Worm (Caenorhabditis elegans) whole organism, dauer: Measurements from ENCODE around the gene cyp-14A1.

Experiments
- unc-62 ChIP-seq: sonication (generic microtip); optimal IDR thresholded peaks from 2 replicates; lab custom pipeline; 2017; ENCODE audit warnings: missing biosample characterization, missing genetic modification reagents, missing genetic modification characterization

cyp-14A1 gene

DNA sequence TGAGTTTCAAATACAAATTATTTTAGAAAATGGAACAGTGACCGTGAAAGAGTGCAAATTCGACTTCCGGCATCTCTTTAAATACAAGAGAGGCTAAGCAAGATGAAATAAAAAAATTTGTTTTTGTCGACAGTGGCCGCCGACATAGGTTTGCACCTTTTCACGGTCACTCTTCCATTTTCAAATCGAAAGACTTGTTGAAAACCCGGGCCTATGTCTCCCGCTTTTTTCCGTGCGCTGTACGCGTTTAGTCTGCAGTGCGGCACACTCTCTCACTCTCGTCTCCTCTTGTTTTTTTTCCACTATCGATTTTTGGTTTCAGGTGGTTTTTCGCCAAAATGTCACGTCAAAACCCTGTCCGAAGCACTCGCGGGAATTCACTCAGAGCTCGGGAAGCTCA lies 22.1 kb downstream of the cyp-14A1 start, which contains the start of gene hpl-1:
Gene hpl-1, plus strand, starts transcription at position 301 of the 400 bp plus-strand sequence.
- no peak for TF ChIP-seq unc-62 (GFP tag; lab: Kevin White, UChicago)

DNA sequence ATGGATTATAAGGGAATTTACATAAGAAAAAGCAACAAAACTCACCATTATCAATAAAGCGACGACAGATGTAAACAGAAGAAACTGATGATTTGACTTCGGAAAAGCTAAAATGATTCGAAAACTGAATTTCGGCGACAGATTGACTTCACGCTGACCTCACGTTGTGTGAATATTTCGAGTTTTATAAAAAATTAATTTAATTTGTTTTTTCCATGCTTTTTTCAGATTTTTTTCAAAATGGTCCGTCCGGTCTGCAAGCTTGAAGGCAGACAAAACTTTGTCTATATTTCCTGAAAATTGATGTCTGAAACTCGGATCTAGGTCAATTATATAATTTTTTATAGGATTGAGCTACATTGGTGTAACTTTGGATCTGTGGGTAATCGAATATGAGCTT lies 24.9 kb downstream of the cyp-14A1 start, which contains the start of gene K08H2.5:
Gene K08H2.5, minus strand, starts transcription at position 101 of the 400 bp plus-strand sequence.
- no peak for TF ChIP-seq unc-62 (GFP tag; lab: Kevin White, UChicago)

DNA sequence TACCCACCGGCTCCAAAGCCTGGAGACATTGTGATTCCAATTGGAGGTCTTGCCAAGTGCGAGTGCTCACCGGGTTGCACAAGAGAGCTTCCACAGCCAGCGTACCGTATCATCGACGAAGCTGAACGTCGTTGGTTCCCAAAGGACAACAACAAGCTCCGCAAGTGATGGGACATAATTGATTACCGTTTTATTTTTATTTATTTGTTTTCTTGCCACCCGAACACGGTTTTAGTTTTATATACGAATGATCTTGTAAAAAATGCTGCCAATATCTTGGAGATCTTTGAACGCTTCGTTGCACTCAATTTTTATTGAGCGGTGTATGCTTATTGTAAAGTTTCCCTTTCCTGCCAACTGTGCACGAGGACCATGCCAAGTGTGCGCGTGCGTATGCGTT lies 29.0 kb downstream of the cyp-14A1 start, which contains the start of gene K08H2.4:
Gene K08H2.4, plus strand, starts transcription at position 301 of the 400 bp plus-strand sequence.
- TF ChIP-seq unc-62 (GFP tag; lab: Kevin White, UChicago), result no peak

DNA sequence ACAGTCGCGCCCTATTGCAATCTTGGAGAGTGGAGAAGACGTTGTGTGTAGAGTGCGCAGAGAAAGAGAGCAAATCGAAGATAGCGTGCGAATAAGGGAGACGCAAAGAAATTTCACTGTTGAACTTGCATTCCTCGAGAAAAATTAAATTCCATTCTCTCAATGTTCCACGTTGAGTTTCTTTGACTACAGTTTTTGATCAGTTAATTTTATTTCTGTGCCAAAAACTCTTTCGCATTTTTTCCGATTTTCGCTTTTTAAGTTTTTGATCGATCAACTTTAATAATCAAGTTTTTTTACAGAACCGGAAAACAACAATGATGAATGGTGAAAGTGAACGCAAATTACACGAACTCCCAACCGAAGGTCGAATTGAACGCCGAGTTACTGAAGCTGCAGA lies 30.1 kb downstream of the cyp-14A1 start, which contains the start of gene K08H2.3:
Gene K08H2.3, plus strand, starts transcription at position 301 of the 400 bp plus-strand sequence.
- TF ChIP-seq unc-62 (GFP tag; lab: Kevin White, UChicago), result no peak

DNA sequence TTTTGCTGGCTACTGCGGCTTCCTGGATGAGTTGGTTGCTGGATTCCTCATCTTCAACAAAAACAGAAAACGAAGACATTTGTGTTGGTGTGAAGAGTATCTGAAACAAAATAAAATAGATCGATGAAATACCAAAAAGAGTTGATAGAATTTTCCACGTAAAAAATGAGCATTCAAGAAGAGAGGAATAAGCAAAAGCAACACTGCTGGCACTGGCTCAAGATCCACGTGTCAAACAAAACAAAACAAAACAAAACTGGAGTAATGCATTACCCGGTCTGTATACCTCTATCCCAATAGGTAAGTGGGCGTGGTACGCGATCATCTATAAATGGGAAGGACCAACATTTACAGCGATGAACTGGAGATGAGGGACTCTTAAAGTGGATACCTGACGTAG lies 32.3 kb downstream of the cyp-14A1 start, which contains the start of gene K08H2.2:
Gene K08H2.2, minus strand, starts transcription at position 101 of the 400 bp plus-strand sequence.
- no peak for TF ChIP-seq unc-62 (GFP tag; lab: Kevin White, UChicago)

DNA sequence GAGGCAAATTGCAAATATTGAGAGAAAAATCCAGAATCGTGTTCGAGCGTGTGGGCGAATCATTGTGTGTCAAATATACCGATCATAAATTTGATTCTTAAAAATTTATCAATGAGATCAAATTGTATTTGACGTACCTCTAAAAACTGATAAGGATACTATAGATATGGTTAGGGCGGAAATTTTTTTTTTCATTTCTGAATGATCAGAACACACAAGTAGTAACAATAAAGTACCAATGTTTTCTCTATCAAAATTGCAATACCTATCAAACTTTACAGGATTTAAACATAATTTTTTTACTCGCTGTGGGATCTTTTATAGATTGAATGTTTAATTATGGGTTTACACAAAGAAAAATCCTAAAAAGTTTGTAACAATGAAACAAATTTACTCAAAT lies 34.9 kb downstream of the cyp-14A1 start, which contains the start of gene bgnt-1.5:
Gene bgnt-1.5, minus strand, starts transcription at position 101 of the 400 bp plus-strand sequence.
- TF ChIP-seq unc-62 (GFP tag; lab: Kevin White, UChicago), result no peak

- TF ChIP-seq unc-62 (GFP tag; lab: Kevin White, UChicago), result no peak
These were observed 39.4 kb downstream of the cyp-14A1 start for ce11 chrX:13227778-13228177.

ce11 chrX:13226614-13227096 lies 40.5 kb downstream of the cyp-14A1 start, which contains the start of gene skr-21:
TSS of gene skr-21 (minus strand) at chrX:13226664.
- no peak for TF ChIP-seq unc-62 (GFP tag; lab: Kevin White, UChicago)

ce11 chrX:13225111-13225905 lies 41.8 kb downstream of the cyp-14A1 start:
- TF ChIP-seq unc-62 (GFP tag; lab: Kevin White, UChicago), result no peak

DNA sequence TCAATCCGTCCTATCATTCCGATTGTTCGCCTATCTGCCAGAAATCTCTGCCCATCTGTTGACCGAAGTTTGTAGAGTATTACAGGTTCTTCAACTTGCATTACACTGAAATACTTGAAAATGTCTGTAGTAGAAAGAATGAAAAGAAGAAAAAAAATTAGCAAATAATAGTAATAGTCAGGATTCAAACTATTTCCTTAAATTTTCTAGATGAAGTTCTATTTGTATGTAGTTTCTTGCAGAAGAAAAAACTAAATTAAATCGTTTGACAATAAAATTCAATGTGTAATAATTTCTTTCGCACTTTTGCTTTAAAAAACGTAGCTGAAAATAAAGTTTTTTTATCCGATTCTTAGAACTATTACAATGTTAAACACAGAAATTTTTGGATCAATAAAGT lies 42.5 kb downstream of the cyp-14A1 start, which contains the start of gene skr-19:
Gene skr-19, minus strand, starts transcription at position 101 of the 400 bp plus-strand sequence.
- TF ChIP-seq unc-62 (GFP tag; lab: Kevin White, UChicago), result no peak

- no peak for TF ChIP-seq unc-62 (GFP tag; lab: Kevin White, UChicago)
These were observed 43.7 kb downstream of the cyp-14A1 start, which contains the start of gene skr-20 for ce11 chrX:13223437-13223836. TSS of gene skr-20 (minus strand) at chrX:13223537.

DNA sequence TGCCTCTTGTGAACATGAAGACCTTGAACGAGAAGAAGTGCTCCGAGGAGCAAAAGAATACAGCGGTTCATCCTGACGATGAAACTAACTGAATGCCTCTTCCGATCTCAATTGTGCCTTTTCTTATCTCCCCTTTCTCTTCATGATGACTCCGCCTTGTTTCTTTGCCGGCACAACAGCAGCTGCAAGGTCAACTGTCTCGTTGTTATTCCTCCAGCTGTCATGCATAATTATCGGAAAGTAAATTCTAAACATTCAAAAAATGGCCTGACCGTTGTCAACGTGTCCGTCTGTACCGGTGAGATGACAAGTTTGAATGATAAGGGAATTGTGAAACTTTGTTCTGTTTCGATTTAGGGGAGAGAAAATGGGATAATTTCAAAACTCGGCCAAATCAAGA lies 45.8 kb downstream of the cyp-14A1 start, which contains the start of gene asp-4:
Gene asp-4, minus strand, starts transcription at position 106 of the 400 bp plus-strand sequence.
- TF ChIP-seq unc-62 (GFP tag; lab: Kevin White, UChicago), result no peak

DNA sequence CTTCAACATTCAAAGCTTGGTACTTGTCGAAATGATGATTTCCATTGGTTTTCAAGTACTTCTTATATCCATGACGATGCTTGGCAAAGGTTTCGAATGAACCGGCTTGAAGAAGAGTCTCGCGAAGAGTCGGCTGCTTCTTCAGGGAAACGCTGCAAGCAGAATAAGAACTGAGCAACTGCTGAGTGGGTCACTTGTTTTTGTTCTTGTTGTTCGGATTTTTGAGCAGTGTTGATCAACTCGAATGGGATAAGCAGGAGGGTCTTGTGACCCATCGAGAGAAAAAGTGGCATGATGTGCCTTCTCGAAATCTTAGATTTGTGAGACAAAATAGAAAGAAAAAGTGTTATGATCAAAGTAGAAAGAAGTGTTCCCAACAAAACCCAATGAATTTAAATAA lies 46.5 kb downstream of the cyp-14A1 start:
- TF ChIP-seq unc-62 (GFP tag; lab: Kevin White, UChicago), result no peak

DNA sequence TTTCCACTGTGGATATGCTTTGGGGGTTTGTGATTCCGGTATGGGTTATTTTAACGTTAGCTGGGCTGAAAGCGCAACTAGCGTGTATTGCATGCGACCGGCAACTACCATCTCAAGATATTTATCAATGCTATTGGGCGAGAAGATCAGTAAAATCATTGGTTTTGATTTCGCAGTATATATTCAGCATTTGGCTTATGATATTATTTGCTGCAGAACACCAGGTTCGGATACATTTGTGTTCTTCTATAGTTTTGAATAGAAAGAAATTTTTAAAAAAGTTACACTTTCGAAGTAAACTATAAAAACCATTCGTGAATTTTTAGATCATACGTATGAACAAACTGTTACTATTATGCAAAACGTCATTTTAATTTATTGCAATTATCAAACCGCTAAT lies 49.2 kb downstream of the cyp-14A1 start:
- TF ChIP-seq unc-62 (GFP tag; lab: Kevin White, UChicago), result no peak

DNA sequence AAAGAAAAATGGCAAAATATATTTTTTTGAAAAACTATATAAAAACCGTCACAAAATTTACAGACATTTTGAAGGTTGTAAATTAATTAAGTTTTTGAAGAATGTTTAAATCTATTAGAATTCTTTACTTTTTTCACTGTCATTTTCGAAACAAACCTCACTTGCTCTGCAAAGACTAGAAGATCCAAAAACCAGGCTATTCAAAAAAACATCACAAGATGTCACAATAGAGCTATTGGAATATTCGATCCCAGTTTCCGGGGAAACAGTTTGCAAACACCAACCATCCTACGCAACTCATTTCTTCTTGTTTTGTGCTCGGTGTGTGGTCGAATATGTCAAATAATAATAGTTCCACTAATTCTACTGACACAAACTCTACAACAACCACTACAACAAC lies 50.4 kb downstream of the cyp-14A1 start, which contains the start of gene R12H7.4:
Gene R12H7.4, plus strand, starts transcription at position 301 of the 400 bp plus-strand sequence.
- no peak for TF ChIP-seq unc-62 (GFP tag; lab: Kevin White, UChicago)
